Worm (Caenorhabditis elegans): ENCODE measurements around the gene F09E5.14.

Gene F09E5.14

ce11 chrII:5330206-5330686, 14.4 kb downstream of the F09E5.14 start (continued):
- no peak for TF ChIP-seq snpc-4 (tag; optimal IDR thresholded peaks at IDR 0.05)
- TF ChIP-seq hlh-30 (tag; optimal IDR thresholded peaks at IDR 0.05; ENCODE audit: insufficient read depth), result peak; percentile 94
- 0 out of 2 replicates have a peak, but pooled peaks have one; percentile 22 for TF ChIP-seq arid-1 (GFP tag; conservative IDR thresholded peaks at IDR 0.05)
- no peak for TF ChIP-seq nhr-237 (tag; optimal IDR thresholded peaks at IDR 0.05)
- TF ChIP-seq nhr-41 (GFP tag; IDR thresholded peaks at IDR 0.05), result no peak
- TF ChIP-seq nhr-77 (tag; optimal IDR thresholded peaks at IDR 0.05), result peak; percentile 76
- peak; percentile 58 for TF ChIP-seq lin-1 (GFP tag; IDR thresholded peaks at IDR 0.05)
- no peak for TF ChIP-seq Y105C5A.15 (GFP tag; IDR thresholded peaks at IDR 0.05)
- TF ChIP-seq ZK546.5 (tag; optimal IDR thresholded peaks at IDR 0.05), result no peak
- no peak; the same call in 1 of the 2 replicates for TF ChIP-seq ZK337.2 (GFP tag; IDR thresholded peaks at IDR 0.05)
- TF ChIP-seq ztf-7 (tag; optimal IDR thresholded peaks at IDR 0.05), result peak; percentile 52
- TF ChIP-seq rbr-2 (tag; optimal IDR thresholded peaks at IDR 0.05), result peak; percentile 68
- peak; percentile 81 for TF ChIP-seq mxl-3 (GFP tag; optimal IDR thresholded peaks at IDR 0.05)
- TF ChIP-seq nhr-111 (GFP tag; optimal IDR thresholded peaks at IDR 0.05), result no peak
- TF ChIP-seq R02D3.7 (tag; optimal IDR thresholded peaks at IDR 0.05), result no peak
- TF ChIP-seq mep-1 (tag; optimal IDR thresholded peaks at IDR 0.05), result peak; percentile 68
- TF ChIP-seq daf-19 (GFP tag; conservative IDR thresholded peaks at IDR 0.05), result no peak
- TF ChIP-seq nhr-102 (tag; optimal IDR thresholded peaks at IDR 0.05), result peak; percentile 91
- TF ChIP-seq jun-1 (tag; optimal IDR thresholded peaks at IDR 0.05), result peak; percentile 72
- no peak for TF ChIP-seq unc-130 (GFP tag; optimal IDR thresholded peaks at IDR 0.05)
- no peak for TF ChIP-seq vab-7 (GFP tag; IDR thresholded peaks at IDR 0.05)
- no peak for TF ChIP-seq lim-7 (GFP tag; IDR thresholded peaks at IDR 0.05)
- TF ChIP-seq set-16 (GFP tag; IDR thresholded peaks at IDR 0.05), result 0 out of 2 replicates have a peak, but pooled peaks have one; percentile 10
- no peak for TF ChIP-seq ces-1 (GFP tag; optimal IDR thresholded peaks at IDR 0.05)
- TF ChIP-seq pha-4 (GFP tag; IDR thresholded peaks at IDR 0.05), result peak; percentile 74; the same call in 1 of the 2 replicates
- peak; percentile 57 for TF ChIP-seq pha-4 (tag; optimal IDR thresholded peaks at IDR 0.05)
- no peak for TF ChIP-seq ceh-62 (tag; optimal IDR thresholded peaks at IDR 0.05)
- TF ChIP-seq T20F7.1 (GFP tag; optimal IDR thresholded peaks at IDR 0.05), result peak; percentile 64
- peak; percentile 26 for TF ChIP-seq dpl-1 (GFP tag; optimal IDR thresholded peaks at IDR 0.05)
- no peak for TF ChIP-seq spr-3 (GFP tag; optimal IDR thresholded peaks at IDR 0.05)
- peak in 1 of 2 experiments; percentile 39 for TF ChIP-seq daf-16 (GFP tag; optimal IDR thresholded peaks at IDR 0.05)
- peak; percentile 23 for TF ChIP-seq daf-16 (tag; optimal IDR thresholded peaks at IDR 0.05)
- peak; percentile 64 for TF ChIP-seq T26A8.4 (GFP tag; IDR thresholded peaks at IDR 0.05)
- TF ChIP-seq ceh-32 (tag; optimal IDR thresholded peaks at IDR 0.05; ENCODE audit: poor library complexity), result no peak
- no peak for TF ChIP-seq zag-1 (tag; optimal IDR thresholded peaks at IDR 0.05)
- TF ChIP-seq nhr-10 (tag; optimal IDR thresholded peaks at IDR 0.05), result peak; percentile 61
- TF ChIP-seq fos-1 (tag; optimal IDR thresholded peaks at IDR 0.05), result peak; percentile 60
- TF ChIP-seq mes-2 (tag; optimal IDR thresholded peaks at IDR 0.05; ENCODE audit: poor library complexity, severe bottlenecking), result peak; percentile 67
- peak; percentile 97 for TF ChIP-seq hlh-11 (tag; optimal IDR thresholded peaks at IDR 0.05)
- no peak for TF ChIP-seq dmd-8 (GFP tag; IDR thresholded peaks at IDR 0.05)
- peak; percentile 90 for TF ChIP-seq dve-1 (tag; optimal IDR thresholded peaks at IDR 0.05; ENCODE audit: insufficient read depth)
- TF ChIP-seq zfp-2 (tag; optimal IDR thresholded peaks at IDR 0.05), result no peak
- TF ChIP-seq F44E2.7 (GFP tag; IDR thresholded peaks at IDR 0.05), result no peak
- no peak for TF ChIP-seq lin-29 (GFP tag; IDR thresholded peaks at IDR 0.05)
- 0 out of 2 replicates have a peak, but pooled peaks have one; percentile 42 for TF ChIP-seq saeg-2 (GFP tag; IDR thresholded peaks at IDR 0.05)
- TF ChIP-seq pqm-1 (tag; optimal IDR thresholded peaks at IDR 0.05), result peak; percentile 30
- TF ChIP-seq Y48G9A.11 (GFP tag; IDR thresholded peaks at IDR 0.05), result no peak
- TF ChIP-seq zip-11 (GFP tag; IDR thresholded peaks at IDR 0.05), result no peak
- no peak for TF ChIP-seq nhr-42 (GFP tag; IDR thresholded peaks at IDR 0.05)
- peak; percentile 98 for TF ChIP-seq dmd-6 (GFP tag; IDR thresholded peaks at IDR 0.05)
- no peak for TF ChIP-seq duxl-1 (tag; optimal IDR thresholded peaks at IDR 0.05; ENCODE audit: poor library complexity)
- TF ChIP-seq spr-1 (tag; optimal IDR thresholded peaks at IDR 0.05), result no peak

Measured in whole organism, L4 larva.